Worm (Caenorhabditis elegans) whole organism, L1 larva: ENCODE data around the gene srr-10.

ENCODE experiments used
- C16A3.4 ChIP-seq: fragments of 150-350 bp; optimal IDR thresholded peaks from 2 replicates; lab custom pipeline; 2014; ENCODE audit warnings: missing biosample characterization, missing genetic modification characterization
- F16B12.6 ChIP-seq: fragments of 150-350 bp; optimal IDR thresholded peaks from 2 replicates; lab custom pipeline; 2014; ENCODE audit warnings: missing biosample characterization, missing genetic modification characterization
- Y116A8C.19 ChIP-seq: sonication (generic microtip); optimal IDR thresholded peaks from 2 replicates; lab custom pipeline; 2016; ENCODE audit warnings: missing compliant biosample characterization, missing genetic modification characterization, borderline replicate concordance
- aly-2 ChIP-seq: fragments of 150-350 bp; optimal IDR thresholded peaks from 2 replicates; lab custom pipeline; 2014; ENCODE audit warnings: missing biosample characterization, missing genetic modification characterization
- ama-1 ChIP-seq: fragments of 150-350 bp; optimal IDR thresholded peaks from 2 replicates; lab custom pipeline; 2014
- ceh-8 ChIP-seq: fragments of 200-800 bp; sonication (Bioruptor generic); optimal IDR thresholded peaks from 2 replicates; lab custom pipeline; 2018; ENCODE audit warnings: mild to moderate bottlenecking, missing genetic modification characterization, moderate library complexity, missing compliant biosample characterization
- ceh-82 ChIP-seq, 3 experiments: fragments of 150-350 bp in 1 of 3; sonication (generic microtip) in 2 of 3; optimal IDR thresholded peaks; 2 replicates each; lab custom pipeline; 2014 to 2017; ENCODE audit warnings: missing biosample characterization in 3 of 3, missing genetic modification characterization in 3 of 3
- ces-1 ChIP-seq: fragments of 150-350 bp; optimal IDR thresholded peaks from 2 replicates; lab custom pipeline; 2014; ENCODE audit warnings: missing biosample characterization, missing genetic modification reagents, missing genetic modification characterization
- egl-13 ChIP-seq: sonication (generic microtip); optimal IDR thresholded peaks from 2 replicates; lab custom pipeline; 2016; ENCODE audit warnings: missing genotype, missing genetic modification reagents, missing genetic modification characterization, missing compliant biosample characterization
- elt-2 ChIP-seq: sonication (generic microtip); optimal IDR thresholded peaks from 2 replicates; lab custom pipeline; 2016; ENCODE audit warnings: missing genetic modification characterization, mild to moderate bottlenecking, inconsistent platforms, missing compliant biosample characterization, missing genetic modification reagents
- elt-3 ChIP-seq, 6 experiments: fragments of 150-350 bp in 1 of 6; sonication (generic microtip); optimal IDR thresholded peaks; 2 replicates each; lab custom pipeline; 2017 to 2018; ENCODE audit warnings: missing biosample characterization in 6 of 6, missing genetic modification characterization in 6 of 6, inconsistent platforms in 1 of 6
- fkh-8 ChIP-seq: sonication (generic microtip); optimal IDR thresholded peaks from 2 replicates; lab custom pipeline; 2016; ENCODE audit warnings: mild to moderate bottlenecking, missing genetic modification characterization, missing compliant biosample characterization
- hlh-4 ChIP-seq: sonication (generic microtip); optimal IDR thresholded peaks from 2 replicates; lab custom pipeline; 2016; ENCODE audit warnings: mild to moderate bottlenecking, missing genetic modification characterization, missing compliant biosample characterization
- isw-1 ChIP-seq: fragments of 200-800 bp; sonication (Bioruptor generic); IDR thresholded peaks from 2 replicates; pipeline ENCODE4 v1.3.6; 2022; ENCODE audit warnings: missing genetic modification characterization, missing compliant biosample characterization
- jun-1 ChIP-seq: fragments of 150-350 bp; optimal IDR thresholded peaks from 2 replicates; lab custom pipeline; 2014; ENCODE audit warnings: missing biosample characterization, missing genetic modification reagents, missing genetic modification characterization
- lin-14 ChIP-seq: fragments of 200-800 bp; sonication (Bioruptor generic); optimal IDR thresholded peaks from 2 replicates; lab custom pipeline; 2018; ENCODE audit warnings: mild to moderate bottlenecking, missing genetic modification characterization, moderate library complexity, missing compliant biosample characterization
- lin-15B ChIP-seq: fragments of 150-350 bp; sonication (generic microtip); optimal IDR thresholded peaks from 3 replicates; lab custom pipeline; 2014; ENCODE audit warnings: missing biosample characterization, missing genetic modification characterization
- lin-39 ChIP-seq: fragments of 150-350 bp; optimal IDR thresholded peaks from 2 replicates; lab custom pipeline; 2014; ENCODE audit warnings: missing biosample characterization, missing genetic modification reagents, missing genetic modification characterization
- lsy-2 ChIP-seq, 2 experiments: fragments of 150-350 bp; optimal IDR thresholded peaks; 2 replicates each; lab custom pipeline; 2014; ENCODE audit warnings: missing biosample characterization in 2 of 2, missing genetic modification characterization in 2 of 2
- nhr-11 ChIP-seq: fragments of 150-350 bp; optimal IDR thresholded peaks from 2 replicates; lab custom pipeline; 2014; ENCODE audit warnings: missing biosample characterization, missing genetic modification characterization
- nhr-19 ChIP-seq: fragments of 200-800 bp; sonication (Bioruptor generic); conservative IDR thresholded peaks from 2 replicates; pipeline ENCODE4 v1.3.6; 2022; ENCODE audit warnings: missing genetic modification characterization, missing compliant biosample characterization
- nhr-237 ChIP-seq: fragments of 150-350 bp; optimal IDR thresholded peaks from 2 replicates; lab custom pipeline; 2014; ENCODE audit warnings: missing biosample characterization, missing genetic modification characterization
- nhr-47 ChIP-seq: sonication (generic microtip); optimal IDR thresholded peaks from 2 replicates; lab custom pipeline; 2016; ENCODE audit warnings: mild to moderate bottlenecking, missing genetic modification characterization, moderate library complexity, missing compliant biosample characterization
- nhr-71 ChIP-seq: sonication (generic microtip); optimal IDR thresholded peaks from 2 replicates; lab custom pipeline; 2016; ENCODE audit warnings: mild to moderate bottlenecking, missing genetic modification characterization, moderate library complexity, missing compliant biosample characterization
- nhr-77 ChIP-seq: fragments of 150-350 bp; optimal IDR thresholded peaks from 2 replicates; lab custom pipeline; 2014; ENCODE audit warnings: missing biosample characterization, missing genetic modification characterization
- nhr-85 ChIP-seq: sonication (generic microtip); peaks from one replicate; lab custom pipeline; 2016; ENCODE audit warnings: missing genetic modification characterization, inconsistent platforms, missing compliant biosample characterization
- nhr-90 ChIP-seq: sonication (generic microtip); optimal IDR thresholded peaks from 2 replicates; lab custom pipeline; 2016; ENCODE audit warnings: mild to moderate bottlenecking, missing genetic modification characterization, missing compliant biosample characterization; ENCODE audit not compliant: poor library complexity
- rnt-1 ChIP-seq: sonication (generic microtip); optimal IDR thresholded peaks from 2 replicates; lab custom pipeline; 2016; ENCODE audit warnings: mild to moderate bottlenecking, missing genetic modification characterization, moderate library complexity, missing compliant biosample characterization
- snu-23 ChIP-seq: sonication (generic microtip); optimal IDR thresholded peaks from 2 replicates; lab custom pipeline; 2016; ENCODE audit warnings: missing genetic modification characterization, missing compliant biosample characterization
- sox-4 ChIP-seq: sonication (generic microtip); optimal IDR thresholded peaks from 2 replicates; lab custom pipeline; 2016; ENCODE audit warnings: missing genetic modification characterization, missing compliant biosample characterization
- swsn-7 ChIP-seq: sonication (generic microtip); optimal IDR thresholded peaks from 2 replicates; lab custom pipeline; 2016; ENCODE audit warnings: missing genetic modification characterization, missing compliant biosample characterization
- tbx-2 ChIP-seq: sonication (generic microtip); optimal IDR thresholded peaks from 2 replicates; lab custom pipeline; 2016; ENCODE audit warnings: missing genetic modification characterization, missing compliant biosample characterization
- unc-30 ChIP-seq: sonication (generic microtip); optimal IDR thresholded peaks from 2 replicates; lab custom pipeline; 2017; ENCODE audit warnings: missing biosample characterization, missing genetic modification characterization
- unc-86 ChIP-seq: sonication (generic microtip); optimal IDR thresholded peaks from 2 replicates; lab custom pipeline; 2016; ENCODE audit warnings: missing genetic modification characterization, missing compliant biosample characterization
- unc-98 ChIP-seq: fragments of 200-800 bp; sonication (Bioruptor generic); IDR thresholded peaks from 2 replicates; pipeline ENCODE4 v1.3.6; 2022; ENCODE audit warnings: missing genetic modification characterization, missing compliant biosample characterization
- xbp-1 ChIP-seq: sonication (generic microtip); optimal IDR thresholded peaks from 2 replicates; lab custom pipeline; 2016; ENCODE audit warnings: missing genetic modification characterization, missing compliant biosample characterization
- ztf-11 ChIP-seq, 2 experiments: sonication (generic microtip); optimal IDR thresholded peaks; 2 replicates each; lab custom pipeline; 2016 to 2017; ENCODE audit warnings: missing genetic modification characterization in 2 of 2, missing biosample characterization in 1 of 2, missing compliant biosample characterization in 1 of 2
- ztf-4 ChIP-seq: fragments of 150-350 bp; optimal IDR thresholded peaks from 2 replicates; lab custom pipeline; 2014; ENCODE audit warnings: missing biosample characterization, missing genetic modification characterization

Gene srr-10

DNA sequence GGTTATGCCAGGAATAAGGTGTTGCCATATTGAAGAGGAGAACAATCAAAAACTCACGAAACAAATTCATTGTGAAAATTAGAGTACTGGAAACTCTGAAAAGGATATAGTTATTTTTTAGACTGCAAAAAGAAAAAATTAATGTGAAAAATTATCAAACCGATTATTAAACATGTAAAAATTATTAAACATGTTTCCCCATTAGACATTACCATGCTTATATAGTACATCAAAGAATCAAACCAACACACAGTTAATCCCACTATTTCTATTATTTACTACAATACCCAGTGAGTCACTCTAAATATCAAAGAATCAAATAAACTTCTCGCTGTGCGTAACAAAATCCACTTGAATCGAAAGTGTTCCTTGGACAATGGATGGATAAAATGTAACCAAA, 22.3 kb upstream of the srr-10 start, which contains the start of gene ZK105.13:
TSS of gene ZK105.13 (minus strand) at position 101 of the 400 bp plus-strand sequence.
- TF ChIP-seq rnt-1 (tag; lab: Kevin White, UChicago) (no peak), nhr-47 (tag; lab: Kevin White, UChicago) (no peak), elt-3 (tag; optimal IDR thresholded peaks at IDR 0.05; lab: Kevin White, UChicago) (no peak), nhr-19 (GFP tag; lab: Robert Waterston, UW) (no peak), unc-30 (tag; lab: Kevin White, UChicago) (no peak), fkh-8 (tag; lab: Kevin White, UChicago) (no peak), jun-1 (tag; lab: Kevin White, UChicago) (no peak), ceh-8 (GFP tag; lab: Kevin White, UChicago) (no peak), lin-15B (tag; lab: Kevin White, UChicago) (no peak), nhr-71 (no peak), nhr-77 (tag; lab: Kevin White, UChicago) (no peak), C16A3.4 (no peak), nhr-11 (no peak), elt-2 (tag; lab: Kevin White, UChicago) (no peak), snu-23 (no peak), egl-13 (tag; lab: Kevin White, UChicago) (no peak), nhr-237 (no peak), ztf-11 (tag; optimal IDR thresholded peaks at IDR 0.05; lab: Kevin White, UChicago) (no peak), unc-98 (no peak), ceh-82 (tag; optimal IDR thresholded peaks at IDR 0.05; lab: Kevin White, UChicago) (no peak)

ce11 chrV:7713691-7714090, 21.7 kb upstream of the srr-10 start, which contains the start of gene ZK105.1:
Gene ZK105.1 (plus strand): TSS chrV:7713991.
- TF ChIP-seq aly-2 (no peak), elt-2 (tag; lab: Kevin White, UChicago) (no peak), ztf-4 (no peak), C16A3.4 (no peak), nhr-85 (no peak), F16B12.6 (tag; lab: Kevin White, UChicago) (no peak), rnt-1 (tag; lab: Kevin White, UChicago) (no peak), elt-3 (tag; optimal IDR thresholded peaks at IDR 0.05; lab: Kevin White, UChicago) (no peak), Y116A8C.19 (tag; lab: Kevin White, UChicago) (no peak), unc-30 (tag; lab: Kevin White, UChicago) (no peak), sox-4 (tag; lab: Kevin White, UChicago) (no peak)

DNA sequence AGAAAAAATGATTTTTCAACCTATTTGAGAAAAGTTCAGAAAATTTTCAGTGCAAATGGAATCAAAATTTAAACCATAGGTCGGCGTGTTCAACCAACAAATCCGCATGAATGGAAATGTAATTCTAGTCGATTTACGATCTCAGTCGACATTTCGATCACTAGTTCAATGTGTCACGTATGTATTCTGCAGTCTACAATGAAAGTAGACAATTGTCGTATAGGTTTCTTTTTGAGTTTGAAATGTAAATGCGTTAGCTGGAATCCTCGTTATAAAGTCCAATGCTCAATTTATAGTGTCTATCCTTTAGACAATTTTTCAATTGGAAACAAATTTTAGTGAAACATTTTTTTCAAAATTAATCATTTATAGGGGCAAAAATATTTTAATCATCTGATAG, 19.4 kb upstream of the srr-10 start, which contains the start of gene ZK105.12:
TSS of gene ZK105.12 (minus strand) at position 101 of the 400 bp plus-strand sequence.
- TF ChIP-seq F16B12.6 (tag; lab: Kevin White, UChicago) (no peak), tbx-2 (tag; lab: Kevin White, UChicago) (no peak), xbp-1 (tag; lab: Kevin White, UChicago) (no peak), ama-1 (lab: Kevin White, UChicago) (no peak), unc-86 (no peak), unc-30 (tag; lab: Kevin White, UChicago) (no peak)

ce11 chrV:7717629-7718028, 17.8 kb upstream of the srr-10 start, which contains the start of gene ZK105.5:
Gene ZK105.5 (minus strand): TSS chrV:7717729.
- TF ChIP-seq isw-1 (GFP tag; lab: Robert Waterston, UW) (no peak), egl-13 (tag; lab: Kevin White, UChicago) (no peak), lin-39 (tag; lab: Kevin White, UChicago) (no peak), F16B12.6 (tag; lab: Kevin White, UChicago) (no peak), nhr-90 (tag; lab: Kevin White, UChicago) (no peak), Y116A8C.19 (tag; lab: Kevin White, UChicago) (no peak), jun-1 (tag; lab: Kevin White, UChicago) (no peak), lsy-2 (tag; optimal IDR thresholded peaks at IDR 0.05; lab: Kevin White, UChicago) (no peak), ces-1 (GFP tag; lab: Kevin White, UChicago) (no peak), nhr-85 (no peak), swsn-7 (tag; lab: Kevin White, UChicago) (no peak), hlh-4 (tag; lab: Kevin White, UChicago) (no peak), lin-14 (GFP tag; lab: Kevin White, UChicago) (no peak), rnt-1 (tag; lab: Kevin White, UChicago) (no peak)
- TF ChIP-seq, all 84 proteins: peak for 0
